Worm (Caenorhabditis elegans) whole organism, L4/young adult: Measurements from ENCODE around the gene asp-15.

Experiments
- dao-5 ChIP-seq: sonication (generic microtip); optimal IDR thresholded peaks from 2 replicates; lab custom pipeline; 2016; ENCODE audit warnings: missing genotype, missing genetic modification characterization, moderate library complexity, missing compliant biosample characterization
- him-1 ChIP-seq: sonication (generic microtip); optimal IDR thresholded peaks from 2 replicates; lab custom pipeline; 2016; ENCODE audit warnings: missing genotype, missing genetic modification reagents, missing genetic modification characterization, missing compliant biosample characterization

DNA sequence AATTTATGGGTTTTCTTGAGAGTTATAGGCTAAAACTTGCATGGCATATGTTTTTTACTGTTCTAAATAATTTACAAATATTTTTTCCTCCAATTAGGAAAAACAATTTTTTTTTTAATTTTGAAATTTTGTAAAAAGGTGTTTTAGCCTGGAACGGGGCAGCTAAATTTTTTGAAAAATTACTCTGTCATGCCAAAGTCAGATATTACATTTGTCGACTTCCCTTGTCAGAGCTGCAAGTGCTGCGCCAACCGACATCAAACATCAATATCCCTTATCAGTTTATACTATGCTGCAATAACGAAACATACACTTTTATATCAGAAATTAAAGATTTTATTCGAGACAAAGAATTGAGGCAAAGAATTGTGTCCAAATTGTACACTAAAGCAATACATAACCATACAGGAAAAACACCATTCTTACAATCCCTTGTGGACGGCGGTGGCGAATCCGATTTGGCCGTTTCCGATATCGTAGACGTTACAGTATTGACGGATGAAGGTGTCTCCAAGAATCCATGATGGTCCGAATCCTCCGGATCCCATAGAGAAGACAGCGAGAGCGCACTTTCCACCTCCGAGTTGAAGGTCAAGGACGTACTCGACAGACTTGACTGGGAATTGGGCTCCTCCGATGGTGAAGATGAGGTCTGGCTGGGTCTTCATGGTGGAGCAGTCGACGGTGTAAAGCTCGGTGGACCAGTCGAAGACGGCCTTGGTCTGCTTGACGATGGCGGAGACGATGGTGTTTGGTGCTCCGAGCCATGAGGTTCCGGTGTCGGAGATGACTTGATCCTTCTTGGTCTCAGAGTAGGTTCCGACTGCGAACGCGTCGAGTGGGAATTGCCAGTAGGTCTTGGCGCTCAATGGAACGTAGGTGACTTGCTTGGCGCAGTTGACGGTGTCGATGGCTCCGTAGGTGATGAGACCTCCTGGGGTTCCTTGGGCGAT lies 4.8 kb upstream of the asp-15 start:
- TF ChIP-seq him-1 (tag; lab: Kevin White, UChicago) (no peak), dao-5 (no peak)
